Worm (Caenorhabditis elegans) whole organism, L1 larva: ENCODE measurements around the gene cthd-1.

ENCODE experiments used
- C04F5.9 ChIP-seq: sonication (generic microtip); optimal IDR thresholded peaks from 2 replicates; lab custom pipeline; 2016; ENCODE audit warnings: missing genetic modification characterization, missing compliant biosample characterization
- C16A3.4 ChIP-seq: fragments of 150-350 bp; optimal IDR thresholded peaks from 2 replicates; lab custom pipeline; 2014; ENCODE audit warnings: missing biosample characterization, missing genetic modification characterization
- C34B4.2 ChIP-seq: sonication (generic microtip); optimal IDR thresholded peaks from 2 replicates; lab custom pipeline; 2017; ENCODE audit warnings: mild to moderate bottlenecking, missing genetic modification characterization, missing compliant biosample characterization
- F16B12.6 ChIP-seq: fragments of 150-350 bp; optimal IDR thresholded peaks from 2 replicates; lab custom pipeline; 2014; ENCODE audit warnings: missing biosample characterization, missing genetic modification characterization
- alr-1 ChIP-seq: fragments of 200-800 bp; sonication (Bioruptor generic); optimal IDR thresholded peaks from 2 replicates; lab custom pipeline; 2018; ENCODE audit warnings: borderline replicate concordance, mild to moderate bottlenecking, missing genetic modification characterization, missing compliant biosample characterization
- blmp-1 ChIP-seq: fragments of 150-350 bp; optimal IDR thresholded peaks from 2 replicates; lab custom pipeline; 2014; ENCODE audit warnings: missing biosample characterization, missing genetic modification characterization
- ceh-82 ChIP-seq, 3 experiments: fragments of 150-350 bp in 1 of 3; sonication (generic microtip) in 2 of 3; optimal IDR thresholded peaks; 2 replicates each; lab custom pipeline; 2014 to 2017; ENCODE audit warnings: missing biosample characterization in 3 of 3, missing genetic modification characterization in 3 of 3
- ceh-88 ChIP-seq: fragments of 200-800 bp; sonication (Bioruptor generic); IDR thresholded peaks from 2 replicates; pipeline ENCODE4 v1.3.6; 2022; ENCODE audit warnings: missing genetic modification characterization, missing compliant biosample characterization
- dpl-1 ChIP-seq, 3 experiments: fragments of 150-350 bp in 2 of 3; sonication (generic microtip) in 1 of 3; optimal IDR thresholded peaks; 2 replicates each; lab custom pipeline; 2014 to 2017; ENCODE audit warnings: missing biosample characterization in 3 of 3, missing genetic modification characterization in 3 of 3, missing genetic modification reagents in 3 of 3
- dsc-1 ChIP-seq: sonication (generic microtip); optimal IDR thresholded peaks from 2 replicates; lab custom pipeline; 2016; ENCODE audit warnings: mild to moderate bottlenecking, missing genetic modification characterization, missing compliant biosample characterization
- efl-1 ChIP-seq, 4 experiments: fragments of 150-350 bp; optimal IDR thresholded peaks in 3 of 4; peaks in 1 of 4; 1 replicate in 1 of 4; 2 replicates in 3 of 4; lab custom pipeline; 2014; ENCODE audit warnings: missing biosample characterization in 2 of 4, missing genetic modification characterization in 2 of 4, missing genetic modification reagents in 2 of 4
- efl-3 ChIP-seq: fragments of 200-800 bp; sonication (Bioruptor generic); optimal IDR thresholded peaks from 2 replicates; lab custom pipeline; 2018; ENCODE audit warnings: mild to moderate bottlenecking, missing genetic modification characterization, missing compliant biosample characterization
- egl-13 ChIP-seq: sonication (generic microtip); optimal IDR thresholded peaks from 2 replicates; lab custom pipeline; 2016; ENCODE audit warnings: missing genotype, missing genetic modification reagents, missing genetic modification characterization, missing compliant biosample characterization
- elt-2 ChIP-seq: sonication (generic microtip); optimal IDR thresholded peaks from 2 replicates; lab custom pipeline; 2016; ENCODE audit warnings: missing genetic modification characterization, mild to moderate bottlenecking, inconsistent platforms, missing compliant biosample characterization, missing genetic modification reagents
- elt-3 ChIP-seq, 6 experiments: fragments of 150-350 bp in 1 of 6; sonication (generic microtip); optimal IDR thresholded peaks; 2 replicates each; lab custom pipeline; 2017 to 2018; ENCODE audit warnings: missing biosample characterization in 6 of 6, missing genetic modification characterization in 6 of 6, inconsistent platforms in 1 of 6
- ets-5 ChIP-seq: fragments of 200-800 bp; sonication (Bioruptor generic); IDR thresholded peaks from 2 replicates; pipeline ENCODE4 v1.3.6; 2022; ENCODE audit warnings: missing genetic modification characterization, missing compliant biosample characterization
- fkh-10 ChIP-seq: sonication (generic microtip); optimal IDR thresholded peaks from 2 replicates; lab custom pipeline; 2017; ENCODE audit warnings: missing biosample characterization, missing genetic modification reagents, missing genetic modification characterization
- fkh-4 ChIP-seq: sonication (generic microtip); optimal IDR thresholded peaks from 2 replicates; lab custom pipeline; 2016; ENCODE audit warnings: missing compliant biosample characterization, missing genetic modification characterization, borderline replicate concordance
- fkh-8 ChIP-seq: sonication (generic microtip); optimal IDR thresholded peaks from 2 replicates; lab custom pipeline; 2016; ENCODE audit warnings: mild to moderate bottlenecking, missing genetic modification characterization, missing compliant biosample characterization
- hlh-4 ChIP-seq: sonication (generic microtip); optimal IDR thresholded peaks from 2 replicates; lab custom pipeline; 2016; ENCODE audit warnings: mild to moderate bottlenecking, missing genetic modification characterization, missing compliant biosample characterization
- irx-1 ChIP-seq: sonication (generic microtip); optimal IDR thresholded peaks from 2 replicates; lab custom pipeline; 2016; ENCODE audit warnings: missing genetic modification characterization, missing compliant biosample characterization
- isw-1 ChIP-seq: fragments of 200-800 bp; sonication (Bioruptor generic); IDR thresholded peaks from 2 replicates; pipeline ENCODE4 v1.3.6; 2022; ENCODE audit warnings: missing genetic modification characterization, missing compliant biosample characterization
- lin-13 ChIP-seq: fragments of 150-350 bp; optimal IDR thresholded peaks from 2 replicates; lab custom pipeline; 2014; ENCODE audit warnings: missing biosample characterization, missing genetic modification reagents, missing genetic modification characterization
- lin-14 ChIP-seq: fragments of 200-800 bp; sonication (Bioruptor generic); optimal IDR thresholded peaks from 2 replicates; lab custom pipeline; 2018; ENCODE audit warnings: mild to moderate bottlenecking, missing genetic modification characterization, moderate library complexity, missing compliant biosample characterization
- lin-15B ChIP-seq: fragments of 150-350 bp; sonication (generic microtip); optimal IDR thresholded peaks from 3 replicates; lab custom pipeline; 2014; ENCODE audit warnings: missing biosample characterization, missing genetic modification characterization
- lin-35 ChIP-seq, 2 experiments: fragments of 150-350 bp; optimal IDR thresholded peaks; 2 replicates each; lab custom pipeline; 2014; ENCODE audit warnings: missing biosample characterization in 2 of 2, missing genetic modification characterization in 2 of 2, missing genetic modification reagents in 2 of 2
- lir-3 ChIP-seq: sonication (generic microtip); optimal IDR thresholded peaks from 2 replicates; lab custom pipeline; 2016; ENCODE audit warnings: mild to moderate bottlenecking, missing genetic modification characterization, moderate library complexity, missing compliant biosample characterization; ENCODE audit not compliant: poor library complexity
- lsy-2 ChIP-seq, 2 experiments: fragments of 150-350 bp; optimal IDR thresholded peaks; 2 replicates each; lab custom pipeline; 2014; ENCODE audit warnings: missing biosample characterization in 2 of 2, missing genetic modification characterization in 2 of 2
- mab-9 ChIP-seq: fragments of 200-800 bp; sonication (Bioruptor generic); IDR thresholded peaks from 2 replicates; pipeline ENCODE4 v1.3.6; 2022; ENCODE audit warnings: missing genetic modification reagents, missing genetic modification characterization, missing compliant biosample characterization
- mdl-1 ChIP-seq, 2 experiments: fragments of 150-350 bp; optimal IDR thresholded peaks; 2 replicates each; lab custom pipeline; 2014 to 2017; ENCODE audit warnings: missing biosample characterization in 2 of 2, missing genetic modification characterization in 2 of 2, inconsistent platforms in 1 of 2
- mef-2 ChIP-seq: fragments of 150-350 bp; optimal IDR thresholded peaks from 2 replicates; lab custom pipeline; 2014; ENCODE audit warnings: missing biosample characterization, missing genetic modification characterization
- mep-1 ChIP-seq: fragments of 150-350 bp; optimal IDR thresholded peaks from 2 replicates; lab custom pipeline; 2014; ENCODE audit warnings: missing biosample characterization, missing genetic modification characterization
- nhr-20 ChIP-seq: sonication (generic microtip); optimal IDR thresholded peaks from 2 replicates; lab custom pipeline; 2016; ENCODE audit warnings: mild to moderate bottlenecking, missing genetic modification characterization, missing compliant biosample characterization
- nhr-47 ChIP-seq: sonication (generic microtip); optimal IDR thresholded peaks from 2 replicates; lab custom pipeline; 2016; ENCODE audit warnings: mild to moderate bottlenecking, missing genetic modification characterization, moderate library complexity, missing compliant biosample characterization
- nhr-71 ChIP-seq: sonication (generic microtip); optimal IDR thresholded peaks from 2 replicates; lab custom pipeline; 2016; ENCODE audit warnings: mild to moderate bottlenecking, missing genetic modification characterization, moderate library complexity, missing compliant biosample characterization
- nhr-76 ChIP-seq: sonication (generic microtip); optimal IDR thresholded peaks from 2 replicates; lab custom pipeline; 2017; ENCODE audit warnings: missing biosample characterization, missing genetic modification characterization
- nhr-84 ChIP-seq: sonication (generic microtip); optimal IDR thresholded peaks from 2 replicates; lab custom pipeline; 2017; ENCODE audit warnings: missing biosample characterization, missing genetic modification characterization
- nhr-85 ChIP-seq: sonication (generic microtip); peaks from one replicate; lab custom pipeline; 2016; ENCODE audit warnings: missing genetic modification characterization, inconsistent platforms, missing compliant biosample characterization
- nhr-90 ChIP-seq: sonication (generic microtip); optimal IDR thresholded peaks from 2 replicates; lab custom pipeline; 2016; ENCODE audit warnings: mild to moderate bottlenecking, missing genetic modification characterization, missing compliant biosample characterization; ENCODE audit not compliant: poor library complexity
- pqm-1 ChIP-seq: sonication (generic microtip); optimal IDR thresholded peaks from 3 replicates; lab custom pipeline; 2017; ENCODE audit warnings: missing biosample characterization, missing genetic modification characterization
- rnt-1 ChIP-seq: sonication (generic microtip); optimal IDR thresholded peaks from 2 replicates; lab custom pipeline; 2016; ENCODE audit warnings: mild to moderate bottlenecking, missing genetic modification characterization, moderate library complexity, missing compliant biosample characterization
- skn-1 ChIP-seq: fragments of 150-350 bp; optimal IDR thresholded peaks from 2 replicates; lab custom pipeline; 2014; ENCODE audit warnings: missing biosample characterization, missing genetic modification characterization
- snpc-4 ChIP-seq: fragments of 150-350 bp; optimal IDR thresholded peaks from 2 replicates; lab custom pipeline; 2014; ENCODE audit warnings: missing biosample characterization, missing genetic modification characterization
- snu-23 ChIP-seq: sonication (generic microtip); optimal IDR thresholded peaks from 2 replicates; lab custom pipeline; 2016; ENCODE audit warnings: missing genetic modification characterization, missing compliant biosample characterization
- sox-4 ChIP-seq: sonication (generic microtip); optimal IDR thresholded peaks from 2 replicates; lab custom pipeline; 2016; ENCODE audit warnings: missing genetic modification characterization, missing compliant biosample characterization
- sup-37 ChIP-seq: fragments of 200-800 bp; sonication (Bioruptor generic); optimal IDR thresholded peaks from 2 replicates; lab custom pipeline; 2018; ENCODE audit warnings: mild to moderate bottlenecking, missing genetic modification characterization, missing compliant biosample characterization
- tbx-2 ChIP-seq: sonication (generic microtip); optimal IDR thresholded peaks from 2 replicates; lab custom pipeline; 2016; ENCODE audit warnings: missing genetic modification characterization, missing compliant biosample characterization
- tlp-1 ChIP-seq: fragments of 150-350 bp; optimal IDR thresholded peaks from 2 replicates; lab custom pipeline; 2014; ENCODE audit warnings: missing biosample characterization, missing genetic modification characterization
- unc-130 ChIP-seq: fragments of 150-350 bp; optimal IDR thresholded peaks from 2 replicates; lab custom pipeline; 2017; ENCODE audit warnings: missing biosample characterization, missing genetic modification characterization, inconsistent platforms
- unc-62 ChIP-seq: fragments of 150-350 bp; optimal IDR thresholded peaks from 2 replicates; lab custom pipeline; 2014; ENCODE audit warnings: missing biosample characterization, missing genetic modification reagents, missing genetic modification characterization
- zag-1 ChIP-seq: fragments of 150-350 bp; optimal IDR thresholded peaks from 2 replicates; lab custom pipeline; 2014; ENCODE audit warnings: missing biosample characterization, missing genetic modification characterization
- zip-4 ChIP-seq: fragments of 200-800 bp; sonication (Bioruptor generic); optimal IDR thresholded peaks from 2 replicates; lab custom pipeline; 2018; ENCODE audit warnings: mild to moderate bottlenecking, missing genetic modification characterization, moderate library complexity, missing compliant biosample characterization
- ztf-11 ChIP-seq, 2 experiments: sonication (generic microtip); optimal IDR thresholded peaks; 2 replicates each; lab custom pipeline; 2016 to 2017; ENCODE audit warnings: missing genetic modification characterization in 2 of 2, missing biosample characterization in 1 of 2, missing compliant biosample characterization in 1 of 2

Gene cthd-1

ce11 chrV:9704399-9704798, 26.3 kb downstream of the cthd-1 start:
- TF ChIP-seq fkh-4 (tag; lab: Kevin White, UChicago) (no peak), lsy-2 (tag; optimal IDR thresholded peaks at IDR 0.05; lab: Kevin White, UChicago) (peak; percentile 27 to 67), snpc-4 (peak; percentile 26), lir-3 (no peak), tlp-1 (tag; lab: Kevin White, UChicago) (no peak), ceh-82 (tag; optimal IDR thresholded peaks at IDR 0.05; lab: Kevin White, UChicago) (peak; percentile 31 to 73 (median 69)), efl-3 (GFP tag; lab: Kevin White, UChicago) (no peak), blmp-1 (tag; lab: Kevin White, UChicago) (peak; percentile 93), mab-9 (no peak), hlh-4 (no peak), sox-4 (tag; lab: Kevin White, UChicago) (no peak), egl-13 (tag; lab: Kevin White, UChicago) (no peak), zip-4 (GFP tag; lab: Kevin White, UChicago) (no peak), nhr-84 (tag; lab: Kevin White, UChicago) (no peak), nhr-20 (tag; lab: Kevin White, UChicago) (no peak), rnt-1 (tag; lab: Kevin White, UChicago) (no peak), C04F5.9 (tag; lab: Kevin White, UChicago) (no peak), elt-3 (tag; optimal IDR thresholded peaks at IDR 0.05; lab: Kevin White, UChicago) (peak in 1 of 6 experiments; percentile 63), alr-1 (tag; lab: Kevin White, UChicago) (no peak), unc-130 (tag; lab: Kevin White, UChicago) (no peak), lin-13 (GFP tag; lab: Kevin White, UChicago) (no peak), isw-1 (GFP tag; lab: Robert Waterston, UW) (peak; percentile 26; the same call in 1 of the 2 replicates), nhr-76 (tag; lab: Kevin White, UChicago) (no peak), C16A3.4 (peak; percentile 33), zag-1 (tag; lab: Kevin White, UChicago) (no peak), mdl-1 (tag; optimal IDR thresholded peaks at IDR 0.05; lab: Kevin White, UChicago) (peak in 1 of 2 experiments; percentile 17), snu-23 (GFP tag; lab: Kevin White, UChicago) (peak; percentile 61), ceh-88 (GFP tag; lab: Robert Waterston, UW) (no peak), lin-35 (GFP tag; optimal IDR thresholded peaks at IDR 0.05; lab: Kevin White, UChicago) (peak; percentile 35 to 54), pqm-1 (tag; lab: Kevin White, UChicago) (no peak), lin-14 (GFP tag; lab: Kevin White, UChicago) (peak; percentile 90), mep-1 (tag; lab: Kevin White, UChicago) (peak; percentile 61), ets-5 (GFP tag; lab: Robert Waterston, UW) (no peak), sup-37 (no peak), tbx-2 (tag; lab: Kevin White, UChicago) (no peak), nhr-85 (tag; lab: Kevin White, UChicago) (peak; percentile 36), fkh-10 (GFP tag; lab: Kevin White, UChicago) (no peak), mef-2 (no peak), C34B4.2 (tag; lab: Kevin White, UChicago) (no peak), efl-1 (optimal IDR thresholded peaks at IDR 0.05; lab: Kevin White, UChicago) (peak; percentile 41 to 55), efl-1 (GFP tag; optimal IDR thresholded peaks at IDR 0.05 in 1 of 2; lab: Kevin White, UChicago) (peak; percentile 13 to 85), lin-15B (tag; lab: Kevin White, UChicago) (no peak), unc-62 (GFP tag; lab: Kevin White, UChicago) (no peak), fkh-8 (peak; percentile 64), dpl-1 (GFP tag; optimal IDR thresholded peaks at IDR 0.05; lab: Kevin White, UChicago) (peak in 2 of 3 experiments; percentile 14 to 35), ztf-11 (tag; optimal IDR thresholded peaks at IDR 0.05; lab: Kevin White, UChicago) (no peak), skn-1 (peak; percentile 61), F16B12.6 (tag; lab: Kevin White, UChicago) (no peak), dsc-1 (tag; lab: Kevin White, UChicago) (no peak), nhr-47 (tag; lab: Kevin White, UChicago) (peak; percentile 42), irx-1 (tag; lab: Kevin White, UChicago) (no peak), nhr-71 (tag; lab: Kevin White, UChicago) (peak; percentile 55), elt-2 (tag; lab: Kevin White, UChicago) (no peak), nhr-90 (no peak)
